ENCODE assay signal across 1 fruit fly cellular context in the genomic region with DNA sequence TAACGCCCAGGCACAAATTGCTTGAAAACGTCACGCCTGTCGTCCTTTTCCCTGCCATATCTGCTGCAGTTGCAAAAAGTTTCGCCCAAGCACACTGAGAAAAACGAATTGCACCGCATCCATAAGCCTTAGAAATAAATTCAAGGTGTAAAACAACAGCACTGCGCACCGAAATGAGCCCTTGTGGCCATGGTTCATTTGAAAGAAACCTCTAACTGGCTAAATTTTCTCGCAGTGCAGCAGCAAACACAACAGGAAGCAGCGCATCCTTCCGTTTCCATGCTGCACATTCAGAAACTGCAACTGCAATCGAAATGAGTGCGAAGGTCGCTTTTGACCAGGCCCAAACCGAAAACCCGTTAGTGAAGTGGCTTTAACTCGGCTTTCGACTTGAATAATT.
TF ChIP-seq lines count a peak whose summit lies in the region.

No protein-coding gene starts in this region.

TF ChIP-seq in whole organism, prepupa, 60 proteins besides CTCF, POLR2A, EP300 and RAD21 (continued from another document):
- TF ChIP-seq Lpt (GFP tag; optimal IDR thresholded peaks at IDR 0.05; lab: Kevin White, UChicago) (no peak), CG32006 (GFP tag; optimal IDR thresholded peaks at IDR 0.05; lab: Kevin White, UChicago) (peak; percentile 22), fkh (GFP tag; optimal IDR thresholded peaks at IDR 0.05; lab: Kevin White, UChicago) (no peak), CG8632 (GFP tag; optimal IDR thresholded peaks at IDR 0.05; lab: Kevin White, UChicago) (no peak), cyc (GFP tag; optimal IDR thresholded peaks at IDR 0.05; lab: Kevin White, UChicago) (peak; percentile 20), CG9139 (GFP tag; optimal IDR thresholded peaks at IDR 0.05; lab: Kevin White, UChicago) (no peak), CG6163 (GFP tag; IDR thresholded peaks at IDR 0.05; lab: Robert Waterston, UW) (peak; percentile 66; the same call in 2 of the 3 replicates), achi (GFP tag; optimal IDR thresholded peaks at IDR 0.05; lab: Kevin White, UChicago) (no peak), esn (GFP tag; optimal IDR thresholded peaks at IDR 0.05; lab: Kevin White, UChicago) (no peak), CG4318 (GFP tag; optimal IDR thresholded peaks at IDR 0.05; lab: Kevin White, UChicago) (no peak), CG34406 (GFP tag; optimal IDR thresholded peaks at IDR 0.05; lab: Kevin White, UChicago) (no peak), ss (GFP tag; optimal IDR thresholded peaks at IDR 0.05; lab: Kevin White, UChicago) (no peak), CG7368 (GFP tag; optimal IDR thresholded peaks at IDR 0.05; lab: Kevin White, UChicago) (peak; percentile 34), Gug (GFP tag; IDR thresholded peaks at IDR 0.05; lab: Robert Waterston, UW) (no peak), CG3032 (tag; optimal IDR thresholded peaks at IDR 0.05; lab: Kevin White, UChicago) (no peak), CG3919 (GFP tag; optimal IDR thresholded peaks at IDR 0.05; lab: Kevin White, UChicago) (no peak), dsx (GFP tag; optimal IDR thresholded peaks at IDR 0.05; lab: Kevin White, UChicago; ENCODE audit: poor library complexity, severe bottlenecking) (no peak), vri (GFP tag; optimal IDR thresholded peaks at IDR 0.05; lab: Kevin White, UChicago) (no peak), fd85E (GFP tag; optimal IDR thresholded peaks at IDR 0.05; lab: Kevin White, UChicago) (no peak), lz (GFP tag; optimal IDR thresholded peaks at IDR 0.05; lab: Kevin White, UChicago) (no peak), CG10669 (GFP tag; optimal IDR thresholded peaks at IDR 0.05; lab: Kevin White, UChicago) (no peak), acj6 (GFP tag; optimal IDR thresholded peaks at IDR 0.05; lab: Kevin White, UChicago) (peak; percentile 23), Eip78C (GFP tag; lab: Kevin White, UChicago) (peak; percentile 49)
